Worm (Caenorhabditis elegans) whole organism, L4/young adult: ENCODE results near the gene htrl-1.

ENCODE experiments used
- W03F9.2 ChIP-seq: fragments of 150-350 bp; optimal IDR thresholded peaks from 2 replicates; lab custom pipeline; 2014; ENCODE audit warnings: missing biosample characterization, missing genetic modification characterization
- dao-5 ChIP-seq: sonication (generic microtip); optimal IDR thresholded peaks from 2 replicates; lab custom pipeline; 2016; ENCODE audit warnings: missing genotype, missing genetic modification characterization, moderate library complexity, missing compliant biosample characterization
- him-1 ChIP-seq: sonication (generic microtip); optimal IDR thresholded peaks from 2 replicates; lab custom pipeline; 2016; ENCODE audit warnings: missing genotype, missing genetic modification reagents, missing genetic modification characterization, missing compliant biosample characterization

Gene htrl-1

DNA sequence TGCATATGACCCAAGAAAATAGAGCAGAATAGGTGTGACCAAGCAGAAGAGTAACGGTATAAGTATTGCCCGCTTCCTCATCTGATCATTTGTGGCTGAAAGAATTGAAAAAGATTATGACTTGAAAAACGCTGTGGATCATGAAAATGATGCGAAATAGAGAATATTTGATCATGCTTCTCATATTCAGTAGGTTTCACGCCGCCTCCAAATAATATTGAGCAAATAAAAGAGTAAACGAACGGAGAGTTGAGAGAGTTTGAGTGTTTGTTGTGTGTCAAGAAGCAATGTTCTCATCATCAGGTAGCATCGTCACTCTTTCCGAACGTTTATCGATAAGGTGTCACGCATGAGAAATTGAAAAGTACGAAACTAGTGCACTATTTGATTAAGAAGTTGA is at the start of gene htrl-1:
TSS of gene htrl-1 (minus strand) at position 101 of the 400 bp plus-strand sequence.
- no peak for TF ChIP-seq dao-5 (tag; lab: Kevin White, UChicago)
- TF ChIP-seq him-1 (tag; lab: Kevin White, UChicago), result no peak
- no peak for TF ChIP-seq W03F9.2 (tag; lab: Kevin White, UChicago)

DNA sequence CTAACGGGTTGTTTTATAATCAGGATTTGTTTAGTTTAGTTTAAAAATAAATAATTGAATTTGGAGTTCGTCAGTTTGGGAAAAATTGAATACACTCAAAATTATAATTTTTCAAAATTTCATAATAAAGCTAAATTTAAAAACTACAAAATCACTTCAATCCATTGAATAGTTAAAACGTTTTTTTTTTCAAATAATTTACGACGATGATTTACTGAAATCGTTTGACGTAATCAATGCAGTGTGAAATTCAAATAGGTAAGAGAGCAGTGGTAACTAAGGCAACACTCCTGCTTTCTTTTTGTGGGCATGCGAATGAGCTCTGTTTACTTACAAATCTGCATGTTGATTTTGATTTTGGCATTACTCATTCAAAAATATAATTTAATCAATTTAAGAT is 49.0 kb upstream of the htrl-1 start, which contains the start of gene F38B7.10:
TSS of gene F38B7.10 (plus strand) at position 301 of the 400 bp plus-strand sequence.
- TF ChIP-seq him-1 (tag; lab: Kevin White, UChicago) (no peak), dao-5 (tag; lab: Kevin White, UChicago) (no peak), W03F9.2 (tag; lab: Kevin White, UChicago) (no peak)

DNA sequence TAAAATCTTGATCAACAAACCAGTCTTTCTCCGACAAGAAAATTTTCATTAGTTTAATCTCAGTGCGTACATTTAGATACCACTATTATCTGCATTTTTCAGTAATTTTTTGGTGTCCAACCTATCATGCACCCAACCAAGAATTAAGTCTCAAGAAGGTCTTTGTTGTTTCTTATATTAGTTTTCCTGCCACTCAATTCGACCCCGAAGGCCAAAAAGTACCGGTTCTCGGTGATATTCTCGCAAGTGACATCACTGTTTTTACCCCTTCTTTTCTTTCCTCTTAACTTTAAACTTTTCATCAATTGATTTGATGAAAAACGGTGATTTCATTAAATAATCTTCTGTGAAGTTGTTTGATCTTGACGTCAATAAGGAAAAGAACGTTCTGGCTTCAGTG is 47.4 kb upstream of the htrl-1 start, which contains the start of gene F38B7.2:
TSS of gene F38B7.2 (plus strand) at position 400 of the 400 bp plus-strand sequence.
- TF ChIP-seq dao-5 (tag; lab: Kevin White, UChicago) (no peak), him-1 (tag; lab: Kevin White, UChicago) (no peak), W03F9.2 (tag; lab: Kevin White, UChicago) (no peak)

DNA sequence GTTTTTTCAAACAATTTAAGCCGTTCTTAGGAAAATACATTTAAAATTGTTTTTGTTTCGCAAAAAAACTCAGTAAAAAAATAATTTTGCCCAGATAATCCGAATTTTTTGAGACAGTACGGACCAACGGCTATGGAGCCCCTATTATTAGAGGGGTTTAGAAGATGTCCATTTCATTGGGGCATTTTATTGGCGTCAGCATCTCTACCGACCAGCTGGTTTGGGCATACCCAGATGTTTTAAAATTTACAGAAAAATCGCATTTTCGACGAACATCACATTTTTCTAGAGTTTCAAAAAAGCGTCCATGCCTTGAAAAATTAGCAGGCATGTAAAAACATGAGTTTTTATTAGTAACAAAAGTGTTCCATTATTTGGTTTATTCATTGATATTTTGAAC is 45.1 kb upstream of the htrl-1 start:
- TF ChIP-seq W03F9.2 (tag; lab: Kevin White, UChicago) (no peak), him-1 (tag; lab: Kevin White, UChicago) (no peak), dao-5 (tag; lab: Kevin White, UChicago) (no peak)

DNA sequence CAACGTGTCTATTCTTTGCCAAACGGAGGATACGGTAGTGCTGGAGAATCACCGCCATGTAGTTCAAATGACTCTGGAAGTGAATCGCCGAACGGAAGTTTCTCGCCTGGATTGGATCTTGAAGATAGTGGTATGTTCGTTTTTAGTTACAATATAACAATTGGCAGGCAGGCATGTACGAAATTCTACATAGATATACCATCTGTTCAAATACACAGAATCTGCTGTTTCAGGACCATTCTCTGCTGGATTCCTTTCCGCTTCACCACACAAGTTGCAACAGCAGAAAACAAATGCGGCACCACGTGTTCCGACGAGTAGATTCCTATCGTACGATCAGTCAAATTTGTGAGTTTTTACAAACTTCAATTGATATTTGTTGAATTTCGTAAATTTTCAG is 43.3 kb upstream of the htrl-1 start:
- no peak for TF ChIP-seq W03F9.2 (tag; lab: Kevin White, UChicago)
- no peak for TF ChIP-seq him-1 (tag; lab: Kevin White, UChicago)
- TF ChIP-seq dao-5 (tag; lab: Kevin White, UChicago), result no peak

DNA sequence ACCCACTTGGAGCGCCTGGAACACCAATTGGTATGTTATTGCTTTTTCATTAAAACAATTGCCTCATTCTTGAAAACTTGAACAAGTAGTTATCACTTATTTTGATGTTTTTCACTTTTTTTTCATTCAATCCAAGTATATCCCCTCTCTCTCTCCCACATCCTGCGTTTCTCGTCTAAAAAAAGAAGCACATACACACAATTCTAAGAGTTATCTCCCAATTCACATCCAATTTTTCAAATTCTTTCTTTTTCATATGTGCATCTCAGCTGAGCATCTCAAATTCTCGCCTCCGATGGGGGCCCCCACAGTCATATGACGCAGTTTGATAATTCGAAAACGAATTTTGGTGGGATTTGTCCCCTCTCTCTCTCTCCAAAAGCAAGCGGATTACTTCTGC is 40.5 kb upstream of the htrl-1 start:
- TF ChIP-seq W03F9.2 (tag; lab: Kevin White, UChicago), result no peak
- TF ChIP-seq him-1 (tag; lab: Kevin White, UChicago), result no peak
- TF ChIP-seq dao-5 (tag; lab: Kevin White, UChicago), result no peak

DNA sequence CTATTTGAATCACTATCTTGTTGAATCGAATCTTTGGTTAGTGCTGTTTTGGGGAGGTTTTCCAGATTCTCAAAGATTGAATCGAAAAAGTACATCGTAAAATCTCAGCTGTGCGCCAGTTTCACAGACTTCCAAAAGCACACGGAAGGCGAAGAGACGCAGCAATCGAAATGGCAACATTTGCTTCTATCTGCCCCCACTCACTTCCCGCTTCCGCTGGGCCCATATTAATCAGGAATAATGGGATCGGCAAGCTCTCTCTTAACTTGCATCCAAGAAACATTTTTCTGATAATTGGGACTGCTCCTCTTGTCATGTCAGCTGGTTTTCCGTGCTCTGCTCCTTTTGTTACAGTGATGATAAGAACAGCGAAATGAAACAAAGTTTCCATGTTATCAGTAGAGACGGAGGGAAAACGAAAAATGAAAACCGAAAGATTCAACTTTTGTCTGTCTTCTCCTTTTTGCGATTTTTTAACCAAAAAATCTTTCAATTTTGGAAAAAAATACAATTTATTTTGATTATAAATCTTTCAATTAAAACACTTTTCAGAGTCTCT is 39.4 kb upstream of the htrl-1 start:
- TF ChIP-seq dao-5 (tag; lab: Kevin White, UChicago) (no peak), him-1 (tag; lab: Kevin White, UChicago) (no peak), W03F9.2 (tag; lab: Kevin White, UChicago) (peak; percentile 40)

DNA sequence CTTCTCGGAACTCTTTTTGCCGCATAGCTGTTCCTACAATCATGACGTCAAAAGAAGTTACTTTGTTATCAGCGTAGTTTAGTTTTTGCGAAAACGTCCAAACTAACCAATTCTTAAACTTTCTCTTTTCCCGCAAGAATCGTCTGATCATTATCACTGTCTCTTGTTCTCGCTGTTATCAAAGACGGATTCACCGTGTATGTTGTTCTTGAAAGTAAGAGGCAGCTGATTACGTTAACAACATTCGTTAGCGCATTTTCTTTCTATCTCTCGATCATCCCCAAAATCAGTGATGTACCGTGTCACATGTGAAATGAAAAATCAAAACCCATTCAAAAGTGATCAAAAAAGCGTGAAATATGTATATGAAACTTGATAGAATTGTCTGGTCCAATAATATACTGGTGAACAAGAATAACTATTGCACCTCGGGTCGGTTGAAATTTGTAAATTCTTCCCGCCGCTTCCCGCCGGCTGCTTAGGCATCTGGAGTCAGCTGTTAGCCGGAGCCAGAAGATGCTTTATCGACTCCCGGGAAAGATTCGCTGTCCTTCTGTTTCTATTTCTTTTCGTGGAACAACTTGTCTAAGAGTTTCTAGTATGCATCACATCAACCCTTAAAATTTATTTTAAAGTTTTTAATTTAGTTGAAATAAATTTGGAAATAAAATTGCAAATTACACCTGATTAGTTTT is 38.5 kb upstream of the htrl-1 start:
- no peak for TF ChIP-seq him-1 (tag; lab: Kevin White, UChicago)

DNA sequence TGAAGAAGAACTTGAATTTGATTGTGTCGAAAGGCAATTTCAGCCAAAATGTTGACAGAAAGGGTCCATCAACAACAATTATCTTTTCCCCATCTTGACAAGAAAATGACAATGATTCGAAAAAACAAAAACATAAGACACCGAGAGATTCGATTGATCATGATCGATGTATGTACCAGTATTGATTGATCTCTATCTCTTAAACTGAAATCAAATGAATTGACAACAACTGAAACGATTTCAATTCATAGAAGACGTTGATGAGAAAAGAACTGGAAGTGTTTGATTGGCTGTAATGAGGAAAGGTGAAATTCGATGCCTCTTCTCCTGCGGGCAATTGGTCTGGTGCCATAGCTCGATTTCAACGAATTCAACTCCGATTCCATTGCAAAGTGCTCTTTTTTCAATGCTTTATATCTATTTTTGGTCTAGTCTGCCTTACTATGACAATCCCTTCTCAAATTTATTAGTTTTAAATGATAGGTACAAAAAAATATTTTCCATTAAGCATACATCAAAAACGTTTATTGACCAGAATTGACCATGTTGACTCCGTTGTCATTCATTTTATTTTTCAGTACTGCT is 37.3 kb upstream of the htrl-1 start:
- TF ChIP-seq W03F9.2 (tag; lab: Kevin White, UChicago) (no peak), him-1 (tag; lab: Kevin White, UChicago) (no peak), dao-5 (tag; lab: Kevin White, UChicago) (no peak)

DNA sequence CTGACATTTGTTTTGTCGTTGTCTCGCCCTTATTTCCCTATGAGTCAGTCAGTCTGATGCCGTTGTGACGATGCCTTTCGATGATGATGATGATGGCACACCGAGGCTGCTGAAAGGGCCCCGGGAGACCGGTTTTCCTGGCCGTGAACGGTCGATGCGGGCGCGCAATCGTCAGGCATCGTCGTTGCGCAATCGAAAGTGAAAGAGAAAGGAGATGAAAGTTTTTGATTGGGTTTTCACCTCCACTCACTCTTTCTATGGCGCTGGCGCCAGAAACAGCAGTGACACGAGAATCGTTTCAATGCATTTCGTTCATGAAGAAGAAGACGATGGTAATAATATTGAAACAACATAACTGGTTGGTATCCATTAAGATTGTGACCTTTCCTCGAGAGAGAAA is 36.8 kb upstream of the htrl-1 start:
- TF ChIP-seq him-1 (tag; lab: Kevin White, UChicago) (no peak), dao-5 (tag; lab: Kevin White, UChicago) (no peak), W03F9.2 (tag; lab: Kevin White, UChicago) (no peak)

DNA sequence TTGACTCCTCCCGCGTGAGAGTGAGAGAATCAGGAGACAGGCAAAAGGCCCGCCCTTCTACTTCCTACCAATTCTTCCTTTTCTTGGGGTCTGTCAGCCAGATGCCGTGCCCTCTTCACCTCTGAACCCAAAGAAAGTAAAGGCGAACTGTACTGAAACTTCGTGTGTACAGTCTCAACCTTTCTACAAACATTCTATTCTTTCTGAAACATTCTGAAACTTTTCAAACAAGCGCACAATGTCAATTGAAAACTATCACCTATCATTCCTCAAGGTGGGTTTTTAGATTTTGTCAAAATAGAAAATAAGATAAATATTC is 36.3 kb upstream of the htrl-1 start:
- no peak for TF ChIP-seq him-1 (tag; lab: Kevin White, UChicago)
- no peak for TF ChIP-seq W03F9.2 (tag; lab: Kevin White, UChicago)
- no peak for TF ChIP-seq dao-5 (tag; lab: Kevin White, UChicago)

DNA sequence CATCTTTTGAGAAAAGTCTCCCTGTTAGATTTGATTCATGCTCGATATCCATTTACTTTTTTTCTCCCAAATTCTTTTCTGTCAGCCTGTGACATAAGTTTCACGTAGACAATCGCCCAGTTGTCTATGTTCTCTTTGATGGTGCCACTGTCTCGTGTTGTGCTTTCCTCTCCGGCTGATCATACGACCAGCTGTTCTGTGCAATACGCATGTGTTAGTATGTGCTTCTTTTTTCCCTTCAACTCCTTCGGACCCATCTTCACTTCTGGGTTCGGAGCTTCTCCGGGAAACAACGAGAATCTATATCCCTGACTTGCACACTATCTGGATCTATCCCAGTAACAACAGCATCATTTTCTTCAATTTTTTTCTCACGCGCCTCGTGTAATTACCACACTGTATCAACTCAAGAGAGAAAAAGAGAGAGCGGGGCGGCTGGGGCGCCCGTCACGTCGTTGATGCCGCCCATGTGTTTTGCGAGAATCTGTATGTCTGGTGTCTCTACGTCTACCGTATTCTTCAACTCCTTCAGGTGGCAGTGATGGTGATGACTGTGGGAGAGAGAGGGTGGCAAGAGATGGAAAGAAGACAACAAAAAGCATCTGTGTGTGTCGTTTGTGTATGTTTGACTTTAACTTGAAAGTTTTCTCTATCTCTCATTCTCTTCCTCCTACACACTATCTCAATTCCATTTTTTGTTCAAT is 35.8 kb upstream of the htrl-1 start:
- TF ChIP-seq dao-5 (tag; lab: Kevin White, UChicago) (peak; percentile 43), him-1 (tag; lab: Kevin White, UChicago) (no peak), W03F9.2 (tag; lab: Kevin White, UChicago) (peak; percentile 23)

DNA sequence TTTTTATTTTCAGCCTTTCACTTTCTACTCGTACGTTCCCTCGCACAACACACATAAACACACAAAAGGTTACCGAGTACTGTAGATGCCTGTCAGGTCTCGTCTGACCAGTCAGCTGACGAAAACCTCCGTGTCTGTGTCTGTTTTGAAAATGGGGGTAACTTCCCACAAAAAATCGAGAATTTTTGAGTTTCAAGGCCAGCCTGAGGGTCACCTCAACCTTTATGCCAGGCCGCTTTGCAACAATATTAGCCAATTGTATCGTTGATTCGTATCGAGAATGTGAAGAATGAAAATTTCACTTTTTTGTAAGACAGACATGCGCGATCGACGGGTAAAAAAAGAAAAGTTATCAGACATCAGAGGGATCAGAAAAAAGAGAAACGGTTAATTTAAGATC is 34.9 kb upstream of the htrl-1 start:
- TF ChIP-seq him-1 (tag; lab: Kevin White, UChicago), result no peak
- no peak for TF ChIP-seq dao-5 (tag; lab: Kevin White, UChicago)
- no peak for TF ChIP-seq W03F9.2 (tag; lab: Kevin White, UChicago)
